Worm (Caenorhabditis elegans) whole organism, mixed stage, embryonic: ENCODE data around the gene Y71H2AM.12.

Experiments
- elt-1 ChIP-seq: sonication (generic microtip); optimal IDR thresholded peaks from 2 replicates; lab custom pipeline; 2017; ENCODE audit warnings: missing genetic modification characterization, mild to moderate bottlenecking, missing compliant biosample characterization, antibody characterized with exemption, moderate library complexity, borderline replicate concordance; ENCODE audit not compliant: insufficient read depth
- lin-13 ChIP-seq: fragments of 150-350 bp; optimal IDR thresholded peaks from 2 replicates; lab custom pipeline; 2014; ENCODE audit warnings: missing biosample characterization, missing genetic modification characterization
- lin-32 ChIP-seq: fragments of 200-800 bp; sonication (Bioruptor generic); optimal IDR thresholded peaks from 2 replicates; lab custom pipeline; 2018; ENCODE audit warnings: mild to moderate bottlenecking, missing genetic modification characterization, missing compliant biosample characterization
- lsy-2 ChIP-seq: fragments of 150-350 bp; optimal IDR thresholded peaks from 2 replicates; lab custom pipeline; 2014; ENCODE audit warnings: missing biosample characterization, missing genetic modification characterization
- mab-5 ChIP-seq: fragments of 150-350 bp; optimal IDR thresholded peaks from 2 replicates; lab custom pipeline; 2014; ENCODE audit warnings: missing biosample characterization, missing genetic modification characterization
- nhr-12 ChIP-seq: fragments of 150-350 bp; optimal IDR thresholded peaks from 2 replicates; lab custom pipeline; 2014; ENCODE audit warnings: missing biosample characterization, missing genetic modification characterization
- nhr-76 ChIP-seq: sonication (generic microtip); optimal IDR thresholded peaks from 2 replicates; lab custom pipeline; 2017; ENCODE audit warnings: missing biosample characterization, missing genetic modification characterization
- snpc-4 ChIP-seq: fragments of 150-350 bp; optimal IDR thresholded peaks from 2 replicates; lab custom pipeline; 2014; ENCODE audit warnings: missing biosample characterization, missing genetic modification characterization
- unc-62 ChIP-seq: fragments of 150-350 bp; optimal IDR thresholded peaks from 2 replicates; lab custom pipeline; 2014; ENCODE audit warnings: missing biosample characterization, missing genetic modification reagents, missing genetic modification characterization
- ztf-11 ChIP-seq: fragments of 150-350 bp; optimal IDR thresholded peaks from 2 replicates; lab custom pipeline; 2014; ENCODE audit warnings: missing biosample characterization, missing genetic modification characterization

- no peak for TF ChIP-seq mab-5 (tag; lab: Kevin White, UChicago)
- TF ChIP-seq nhr-12 (tag; lab: Kevin White, UChicago): no peak
- no peak for TF ChIP-seq unc-62 (GFP tag; lab: Kevin White, UChicago)
- no peak for TF ChIP-seq lin-32 (GFP tag; lab: Kevin White, UChicago)
- TF ChIP-seq lsy-2 (tag; lab: Kevin White, UChicago): no peak
- no peak for TF ChIP-seq elt-1 (tag; lab: Kevin White, UChicago)
- TF ChIP-seq nhr-76 (tag; lab: Kevin White, UChicago): no peak
- no peak for TF ChIP-seq ztf-11 (tag; lab: Kevin White, UChicago)
- no peak for TF ChIP-seq lin-13 (tag; lab: Kevin White, UChicago)
- no peak for TF ChIP-seq snpc-4 (tag; lab: Kevin White, UChicago)
Measured at ce11 chrIII:2733606-2734183, at the start of gene Y71H2AM.12.
